Worm (Caenorhabditis elegans): Measurements from ENCODE around the gene F14D7.6.
"Not testable (repeated sequence)": the region's sequence is repeated elsewhere in the genome, so short reads cannot be mapped to it uniquely, and the experiment has no call there.

F14D7.6 gene

ce11 chrV:14293667-14294194 is 7.5 kb upstream of the F14D7.6 start, which contains the start of gene F14D7.2:
Gene F14D7.2, minus strand, starts transcription at chrV:14293717.
- no peak for TF ChIP-seq tbx-37 (GFP tag; conservative IDR thresholded peaks at IDR 0.05)
- TF ChIP-seq F13C5.2 (tag; optimal IDR thresholded peaks at IDR 0.05), result no peak
- no peak for TF ChIP-seq ceh-36 (tag; optimal IDR thresholded peaks at IDR 0.05)
- TF ChIP-seq hnd-1 (tag; optimal IDR thresholded peaks at IDR 0.05), result no peak
- TF ChIP-seq scrt-1 (GFP tag; IDR thresholded peaks at IDR 0.05), result no peak
- no peak for TF ChIP-seq ets-7 (tag; optimal IDR thresholded peaks at IDR 0.05)
- TF ChIP-seq ama-1 (optimal IDR thresholded peaks at IDR 0.05), result no peak
- no peak for TF ChIP-seq B0310.2 (tag; optimal IDR thresholded peaks at IDR 0.05)
- TF ChIP-seq pes-1 (GFP tag; IDR thresholded peaks at IDR 0.05), result no peak
- no peak for TF ChIP-seq ceh-13 (GFP tag; optimal IDR thresholded peaks at IDR 0.05)
- TF ChIP-seq aly-1 (tag; optimal IDR thresholded peaks at IDR 0.05), result no peak
- TF ChIP-seq flt-1 (GFP tag; IDR thresholded peaks at IDR 0.05), result no peak
- TF ChIP-seq hmg-4 (GFP tag; optimal IDR thresholded peaks at IDR 0.05), result no peak
- no peak for TF ChIP-seq sea-1 (GFP tag; conservative IDR thresholded peaks at IDR 0.05)
- TF ChIP-seq tbx-11 (GFP tag; IDR thresholded peaks at IDR 0.05), result no peak
- no peak for TF ChIP-seq tra-4 (tag; optimal IDR thresholded peaks at IDR 0.05)
- TF ChIP-seq hmbx-1 (tag; optimal IDR thresholded peaks at IDR 0.05), result no peak

- no peak for TF ChIP-seq F13C5.2 (tag; optimal IDR thresholded peaks at IDR 0.05)
- TF ChIP-seq pes-1 (GFP tag; IDR thresholded peaks at IDR 0.05), result no peak
- TF ChIP-seq hmg-4 (GFP tag; optimal IDR thresholded peaks at IDR 0.05), result no peak
- TF ChIP-seq ceh-13 (GFP tag; optimal IDR thresholded peaks at IDR 0.05), result no peak
- no peak for TF ChIP-seq ets-7 (tag; optimal IDR thresholded peaks at IDR 0.05)
- TF ChIP-seq flt-1 (GFP tag; IDR thresholded peaks at IDR 0.05), result no peak
- TF ChIP-seq aly-1 (tag; optimal IDR thresholded peaks at IDR 0.05), result no peak
- no peak for TF ChIP-seq sea-1 (GFP tag; conservative IDR thresholded peaks at IDR 0.05)
- no peak for TF ChIP-seq hnd-1 (tag; optimal IDR thresholded peaks at IDR 0.05)
- no peak for TF ChIP-seq ceh-36 (tag; optimal IDR thresholded peaks at IDR 0.05)
- TF ChIP-seq tbx-37 (GFP tag; conservative IDR thresholded peaks at IDR 0.05), result no peak
- TF ChIP-seq B0310.2 (tag; optimal IDR thresholded peaks at IDR 0.05), result no peak
- no peak for TF ChIP-seq hmbx-1 (tag; optimal IDR thresholded peaks at IDR 0.05)
- TF ChIP-seq ama-1 (optimal IDR thresholded peaks at IDR 0.05), result no peak
- no peak for TF ChIP-seq tra-4 (tag; optimal IDR thresholded peaks at IDR 0.05)
- TF ChIP-seq tbx-11 (GFP tag; IDR thresholded peaks at IDR 0.05), result no peak
- no peak for TF ChIP-seq scrt-1 (GFP tag; IDR thresholded peaks at IDR 0.05)
These were observed 6.8 kb upstream of the F14D7.6 start, which contains the start of gene F14D7.9 for ce11 chrV:14294396-14294795. Gene F14D7.9, plus strand, starts transcription at chrV:14294696.

ce11 chrV:14296499-14296898 is 4.7 kb upstream of the F14D7.6 start, which contains the start of gene F14D7.3:
Gene F14D7.3, plus strand, starts transcription at chrV:14296799.
- TF ChIP-seq F13C5.2 (tag; optimal IDR thresholded peaks at IDR 0.05) (no peak), ceh-36 (tag; optimal IDR thresholded peaks at IDR 0.05) (no peak), hmg-4 (GFP tag; optimal IDR thresholded peaks at IDR 0.05) (no peak), hnd-1 (tag; optimal IDR thresholded peaks at IDR 0.05) (no peak), hmbx-1 (tag; optimal IDR thresholded peaks at IDR 0.05) (no peak), pes-1 (GFP tag; IDR thresholded peaks at IDR 0.05) (no peak), scrt-1 (GFP tag; IDR thresholded peaks at IDR 0.05) (no peak), sea-1 (GFP tag; conservative IDR thresholded peaks at IDR 0.05) (no peak), aly-1 (tag; optimal IDR thresholded peaks at IDR 0.05) (no peak), tra-4 (tag; optimal IDR thresholded peaks at IDR 0.05) (no peak), B0310.2 (tag; optimal IDR thresholded peaks at IDR 0.05) (no peak), flt-1 (GFP tag; IDR thresholded peaks at IDR 0.05) (no peak), tbx-37 (GFP tag; conservative IDR thresholded peaks at IDR 0.05) (no peak)

ce11 chrV:14299569-14300064 is 1.6 kb upstream of the F14D7.6 start, which contains the start of the genes spig-3 and F14D7.12:
Gene spig-3, minus strand, starts transcription at chrV:14299669.
Gene F14D7.12, plus strand, starts transcription at chrV:14300014.
- TF ChIP-seq hmbx-1 (tag; optimal IDR thresholded peaks at IDR 0.05) (no peak), hnd-1 (tag; optimal IDR thresholded peaks at IDR 0.05) (no peak), ets-7 (tag; optimal IDR thresholded peaks at IDR 0.05) (no peak), tbx-11 (GFP tag; IDR thresholded peaks at IDR 0.05) (no peak), tra-4 (tag; optimal IDR thresholded peaks at IDR 0.05) (no peak), pes-1 (GFP tag; IDR thresholded peaks at IDR 0.05) (no peak), ceh-13 (GFP tag; optimal IDR thresholded peaks at IDR 0.05) (no peak), scrt-1 (GFP tag; IDR thresholded peaks at IDR 0.05) (no peak), flt-1 (GFP tag; IDR thresholded peaks at IDR 0.05) (no peak), B0310.2 (tag; optimal IDR thresholded peaks at IDR 0.05) (no peak), ama-1 (optimal IDR thresholded peaks at IDR 0.05) (no peak), aly-1 (tag; optimal IDR thresholded peaks at IDR 0.05) (no peak), sea-1 (GFP tag; conservative IDR thresholded peaks at IDR 0.05) (no peak), F13C5.2 (tag; optimal IDR thresholded peaks at IDR 0.05) (no peak), tbx-37 (GFP tag; conservative IDR thresholded peaks at IDR 0.05) (no peak)

- not testable (repeated sequence) for TF ChIP-seq hnd-1, aly-1, F13C5.2 (tag; optimal IDR thresholded peaks at IDR 0.05)
These were observed 5.6 kb downstream of the F14D7.6 start, which contains the start of gene spig-4 for ce11 chrV:14306771-14307170. Gene spig-4, minus strand, starts transcription at chrV:14306871.

- TF ChIP-seq ceh-13 (GFP tag; optimal IDR thresholded peaks at IDR 0.05); B0310.2 (tag; optimal IDR thresholded peaks at IDR 0.05); hmbx-1 (tag; optimal IDR thresholded peaks at IDR 0.05): not testable (repeated sequence)
These were observed 7.0 kb downstream of the F14D7.6 start, which contains the start of gene spig-5 for ce11 chrV:14308164-14308563. Gene spig-5, plus strand, starts transcription at chrV:14308464.

ce11 chrV:14309632-14310031 is 8.4 kb downstream of the F14D7.6 start, which contains the start of gene F14D7.14:
Gene F14D7.14, plus strand, starts transcription at chrV:14309932.
- not testable (repeated sequence) for TF ChIP-seq ama-1 (optimal IDR thresholded peaks at IDR 0.05); ceh-36 (tag; optimal IDR thresholded peaks at IDR 0.05); tra-4 (tag; optimal IDR thresholded peaks at IDR 0.05)

Data from whole organism, early embryonic.